Fruit fly (Drosophila melanogaster) whole organism, embryonic: ENCODE measurements around the gene CG18662.

Experiments used
- CG10321 ChIP-seq: fragments of 200-800 bp; sonication (Bioruptor generic); IDR thresholded peaks from 2 replicates; pipeline ENCODE4 v1.3.6; 2022; ENCODE audit warnings: missing biosample characterization, missing genetic modification characterization
- CG10543 ChIP-seq: fragments of 200-800 bp; sonication (Bioruptor generic); optimal IDR thresholded peaks from 3 replicates; lab custom pipeline; 2017; ENCODE audit warnings: missing biosample characterization, mild to moderate bottlenecking, missing genetic modification characterization, moderate library complexity
- CG10979 ChIP-seq: fragments of 200-800 bp; sonication (Bioruptor generic); optimal IDR thresholded peaks from 2 replicates; lab custom pipeline; 2018; ENCODE audit warnings: missing biosample characterization, mild to moderate bottlenecking, missing genetic modification characterization, moderate library complexity
- CG11085 ChIP-seq: fragments of 200-800 bp; sonication (Bioruptor generic); IDR thresholded peaks from 2 replicates; pipeline ENCODE4 v1.3.6; 2022; ENCODE audit warnings: missing biosample characterization, missing genetic modification characterization
- CG11247 ChIP-seq: fragments of 200-800 bp; sonication (Bioruptor generic); IDR thresholded peaks from 2 replicates; pipeline ENCODE4 v1.3.6; 2022; ENCODE audit warnings: missing biosample characterization, missing genetic modification characterization
- CG11504 ChIP-seq: fragments of 200-800 bp; sonication (Bioruptor generic); optimal IDR thresholded peaks from 3 replicates; lab custom pipeline; 2019; ENCODE audit warnings: missing biosample characterization, mild to moderate bottlenecking, missing genetic modification characterization, moderate library complexity
- CG12299 ChIP-seq: fragments of 200-800 bp; sonication (Bioruptor generic); optimal IDR thresholded peaks from 2 replicates; lab custom pipeline; 2018; ENCODE audit warnings: missing biosample characterization, mild to moderate bottlenecking, missing genetic modification characterization
- CG13296 ChIP-seq: fragments of 200-800 bp; sonication (Bioruptor generic); optimal IDR thresholded peaks from 3 replicates; lab custom pipeline; 2018; ENCODE audit warnings: missing biosample characterization, mild to moderate bottlenecking, missing genetic modification characterization
- CG14710 ChIP-seq: fragments of 200-800 bp; sonication (Bioruptor generic); optimal IDR thresholded peaks from 3 replicates; lab custom pipeline; 2019; ENCODE audit warnings: missing biosample characterization, mild to moderate bottlenecking, missing genetic modification characterization, moderate library complexity
- CG15696 ChIP-seq: fragments of 200-800 bp; sonication (Bioruptor generic); optimal IDR thresholded peaks from 2 replicates; lab custom pipeline; 2019; ENCODE audit warnings: missing biosample characterization, mild to moderate bottlenecking, missing genetic modification characterization, moderate library complexity
- CG4360 ChIP-seq: fragments of 200-800 bp; sonication (Bioruptor generic); IDR thresholded peaks from 2 replicates; pipeline ENCODE4 v1.3.6; 2022; ENCODE audit warnings: missing biosample characterization, missing genetic modification characterization
- CG6254 ChIP-seq: fragments of 200-800 bp; sonication (Bioruptor generic); optimal IDR thresholded peaks from 3 replicates; lab custom pipeline; 2017; ENCODE audit warnings: mild to moderate bottlenecking, missing biosample characterization, missing genetic modification reagents, missing genetic modification characterization
- CG6854 ChIP-seq: fragments of 200-800 bp; sonication (Bioruptor generic); optimal IDR thresholded peaks from 3 replicates; lab custom pipeline; 2017; ENCODE audit warnings: missing biosample characterization, mild to moderate bottlenecking, missing genetic modification characterization
- CG8944 ChIP-seq: fragments of 200-800 bp; sonication (Bioruptor generic); optimal IDR thresholded peaks from 3 replicates; lab custom pipeline; 2016; ENCODE audit warnings: missing biosample characterization, missing genetic modification characterization
- CHES-1-like ChIP-seq: fragments of 200-800 bp; sonication (Bioruptor generic); optimal IDR thresholded peaks from 2 replicates; lab custom pipeline; 2016; ENCODE audit warnings: missing biosample characterization, missing genetic modification characterization
- Deaf1 ChIP-seq: fragments of 200-800 bp; optimal IDR thresholded peaks from 3 replicates; lab custom pipeline; 2019; ENCODE audit warnings: missing biosample characterization, mild to moderate bottlenecking, missing genetic modification characterization, moderate library complexity
- Dll ChIP-seq: fragments of 200-800 bp; sonication (Bioruptor generic); IDR thresholded peaks from 4 replicates; pipeline ENCODE4 v1.3.6; 2022; ENCODE audit warnings: missing biosample characterization, missing genetic modification characterization; ENCODE audit not compliant: partially characterized antibody
- Doc3 ChIP-seq: fragments of 200-800 bp; sonication (Bioruptor generic); IDR thresholded peaks from 3 replicates; pipeline ENCODE4 v1.3.6; 2022; ENCODE audit warnings: missing biosample characterization, missing genetic modification characterization; ENCODE audit not compliant: partially characterized antibody
- Drgx ChIP-seq: fragments of 200-800 bp; sonication (Bioruptor generic); IDR thresholded peaks from 2 replicates; pipeline ENCODE4 v1.3.6; 2022; ENCODE audit warnings: missing biosample characterization, missing genetic modification characterization
- Elba2 ChIP-seq: fragments of 200-800 bp; sonication (Bioruptor generic); optimal IDR thresholded peaks from 3 replicates; lab custom pipeline; 2016; ENCODE audit warnings: missing biosample characterization, missing genetic modification characterization
- HLHmδ ChIP-seq: fragments of 200-800 bp; sonication (Bioruptor generic); optimal IDR thresholded peaks from 2 replicates; lab custom pipeline; 2018; ENCODE audit warnings: missing biosample characterization, mild to moderate bottlenecking, missing genetic modification characterization, moderate library complexity
- Hand ChIP-seq: fragments of 200-800 bp; sonication (Bioruptor generic); optimal IDR thresholded peaks from 2 replicates; lab custom pipeline; 2017; ENCODE audit warnings: mild to moderate bottlenecking, missing biosample characterization, missing genetic modification reagents, missing genetic modification characterization
- Hey ChIP-seq: fragments of 200-800 bp; sonication (Bioruptor generic); optimal IDR thresholded peaks from 3 replicates; lab custom pipeline; 2018; ENCODE audit warnings: missing biosample characterization, mild to moderate bottlenecking, missing genetic modification characterization
- HmgD ChIP-seq: fragments of 200-800 bp; sonication (Bioruptor generic); optimal IDR thresholded peaks from 3 replicates; lab custom pipeline; 2016; ENCODE audit warnings: missing biosample characterization, missing genetic modification characterization
- Meics ChIP-seq: fragments of 200-800 bp; sonication (Bioruptor generic); optimal IDR thresholded peaks from 2 replicates; lab custom pipeline; 2017; ENCODE audit warnings: missing biosample characterization, mild to moderate bottlenecking, missing genetic modification characterization
- Nf-YB ChIP-seq: fragments of 200-800 bp; sonication (Bioruptor generic); optimal IDR thresholded peaks from 3 replicates; lab custom pipeline; 2019; ENCODE audit warnings: missing biosample characterization, mild to moderate bottlenecking, missing genetic modification characterization, moderate library complexity
- Pdp1 ChIP-seq, 2 experiments: fragments of 200-800 bp; sonication (Bioruptor generic); optimal IDR thresholded peaks; 3 replicates each; lab custom pipeline; 2016; ENCODE audit warnings: missing biosample characterization in 2 of 2, missing genetic modification characterization in 2 of 2, mild to moderate bottlenecking in 1 of 2, moderate library complexity in 1 of 2
- Rfx ChIP-seq: fragments of 200-800 bp; sonication (Bioruptor generic); IDR thresholded peaks from 2 replicates; pipeline ENCODE4 v1.3.6; 2022; ENCODE audit warnings: missing biosample characterization, missing genetic modification characterization
- Sox102F ChIP-seq: fragments of 200-800 bp; sonication (Bioruptor generic); optimal IDR thresholded peaks from 2 replicates; lab custom pipeline; 2018; ENCODE audit warnings: missing biosample characterization, mild to moderate bottlenecking, missing genetic modification characterization, moderate library complexity
- Sry-β ChIP-seq: fragments of 200-800 bp; sonication (Bioruptor generic); optimal IDR thresholded peaks from 2 replicates; lab custom pipeline; 2018; ENCODE audit warnings: missing biosample characterization, mild to moderate bottlenecking, missing genetic modification characterization, moderate library complexity
- Ssrp ChIP-seq: fragments of 200-800 bp; sonication (Bioruptor generic); optimal IDR thresholded peaks from 2 replicates; lab custom pipeline; 2018; ENCODE audit warnings: missing biosample characterization, mild to moderate bottlenecking, missing genetic modification characterization, moderate library complexity
- Taf1 ChIP-seq: fragments of 200-800 bp; sonication (Bioruptor generic); IDR thresholded peaks from 2 replicates; pipeline ENCODE4 v1.3.6; 2022; ENCODE audit warnings: missing biosample characterization, missing genetic modification characterization
- Usf ChIP-seq: fragments of 200-800 bp; sonication (Bioruptor generic); optimal IDR thresholded peaks from 2 replicates; lab custom pipeline; 2017; ENCODE audit warnings: missing genotype, missing biosample characterization, missing genetic modification characterization
- chinmo ChIP-seq: fragments of 200-800 bp; sonication (Bioruptor generic); IDR thresholded peaks from 4 replicates; pipeline ENCODE4 v1.3.6; 2022; ENCODE audit warnings: missing biosample characterization, missing genetic modification characterization; ENCODE audit not compliant: partially characterized antibody
- crol ChIP-seq: fragments of 200-800 bp; sonication (Bioruptor generic); IDR thresholded peaks from 2 replicates; pipeline ENCODE4 v1.3.6; 2022; ENCODE audit warnings: missing biosample characterization, missing genetic modification characterization
- crp ChIP-seq, 2 experiments: fragments of 200-800 bp; sonication (Bioruptor generic); optimal IDR thresholded peaks; 2 replicates in 1 of 2; 3 replicates in 1 of 2; lab custom pipeline; 2017; ENCODE audit warnings: missing biosample characterization in 2 of 2, missing genetic modification characterization in 2 of 2, mild to moderate bottlenecking in 1 of 2, moderate library complexity in 1 of 2
- esg ChIP-seq: fragments of 200-800 bp; sonication (Bioruptor generic); conservative IDR thresholded peaks from 2 replicates; pipeline ENCODE4 v1.3.6; 2022; ENCODE audit warnings: missing biosample characterization, missing genetic modification characterization
- eyg ChIP-seq: fragments of 200-800 bp; sonication (Bioruptor generic); optimal IDR thresholded peaks from 3 replicates; lab custom pipeline; 2016; ENCODE audit warnings: missing biosample characterization, missing genetic modification characterization
- fd102C ChIP-seq: fragments of 200-800 bp; sonication (Bioruptor generic); optimal IDR thresholded peaks from 2 replicates; lab custom pipeline; 2018; ENCODE audit warnings: missing biosample characterization, mild to moderate bottlenecking, missing genetic modification characterization, moderate library complexity
- knrl ChIP-seq: fragments of 200-800 bp; sonication (Bioruptor generic); IDR thresholded peaks from 3 replicates; pipeline ENCODE4 v1.3.6; 2022; ENCODE audit warnings: missing biosample characterization, missing genetic modification characterization; ENCODE audit not compliant: partially characterized antibody
- pan ChIP-seq, 4 experiments: fragments of >200 bp in 3 of 4; fragments of 200-800 bp in 1 of 4; sonication (Bioruptor generic) in 1 of 4; optimal IDR thresholded peaks in 3 of 4; IDR thresholded peaks in 1 of 4; 2 replicates each; pipeline versions ENCODE4 v1.3.6 to Lab custom; 2017 to 2022; ENCODE audit warnings: missing biosample characterization in 2 of 4, missing genetic modification characterization in 2 of 4, mixed read lengths in 1 of 4
- sd ChIP-seq: fragments of 200-800 bp; sonication (Bioruptor generic); optimal IDR thresholded peaks from 3 replicates; lab custom pipeline; 2018; ENCODE audit warnings: missing biosample characterization, mild to moderate bottlenecking, missing genetic modification characterization, moderate library complexity
- sna ChIP-seq: fragments of 200-800 bp; sonication (Bioruptor generic); IDR thresholded peaks from 2 replicates; pipeline ENCODE4 v1.3.6; 2022; ENCODE audit warnings: missing biosample characterization, missing genetic modification characterization; ENCODE audit not compliant: partially characterized antibody
- ssp ChIP-seq: fragments of 200-800 bp; sonication (Bioruptor generic); IDR thresholded peaks from 2 replicates; pipeline ENCODE4 v1.3.6; 2022; ENCODE audit warnings: missing biosample characterization, missing genetic modification characterization
- tap ChIP-seq: fragments of 200-800 bp; optimal IDR thresholded peaks from 3 replicates; lab custom pipeline; 2019; ENCODE audit warnings: missing biosample characterization, mild to moderate bottlenecking, missing genetic modification characterization, moderate library complexity
- tgo ChIP-seq: fragments of 200-800 bp; sonication (Bioruptor generic); IDR thresholded peaks from 3 replicates; pipeline ENCODE4 v1.3.6; 2022; ENCODE audit warnings: missing biosample characterization, missing genetic modification characterization
- ttk ChIP-seq: fragments of 200-800 bp; sonication (Bioruptor generic); IDR thresholded peaks from 2 replicates; pipeline ENCODE4 v2.1.2; 2022; ENCODE audit warnings: missing biosample characterization, missing genetic modification characterization
- wor ChIP-seq: fragments of 200-800 bp; sonication (Bioruptor generic); IDR thresholded peaks from 2 replicates; pipeline ENCODE4 v1.3.6; 2022; ENCODE audit warnings: missing biosample characterization, missing genetic modification characterization

Gene CG18662

dm6 chr2L:8958046-8958497 lies 22.4 kb upstream of the CG18662 start (continued):
- peak; percentile 83 for TF ChIP-seq CG6854 (GFP tag; lab: Kevin White, UChicago)
- TF ChIP-seq Taf1 = peak; percentile 78
- peak; percentile 89 for TF ChIP-seq CHES-1-like
- peak; percentile 97 for TF ChIP-seq CG10979 (tag; lab: Kevin White, UChicago)
- TF ChIP-seq knrl (GFP tag; lab: Robert Waterston, UW) = no peak
- 0 out of 4 replicates have a peak, but pooled peaks have one; percentile 19 for TF ChIP-seq Dll (GFP tag; lab: Robert Waterston, UW)
- peak; percentile 92 for TF ChIP-seq ssp (GFP tag; lab: Robert Waterston, UW)
- peak; percentile 92 for TF ChIP-seq Meics
- TF ChIP-seq sd (tag; lab: Kevin White, UChicago) = peak; percentile 76
- no peak for TF ChIP-seq Doc3 (GFP tag; lab: Robert Waterston, UW)
- TF ChIP-seq CG15696 (tag; lab: Kevin White, UChicago) = peak; percentile 83
- TF ChIP-seq HLHmδ = peak; percentile 77
- peak; percentile 94 for TF ChIP-seq CG11247 (GFP tag; lab: Robert Waterston, UW)
- peak; percentile 18; the same call in 1 of the 2 replicates for TF ChIP-seq sna (GFP tag; lab: Robert Waterston, UW)
- peak; percentile 44 for TF ChIP-seq Hey
- TF ChIP-seq tap (tag; lab: Kevin White, UChicago) = peak; percentile 87
- peak; percentile 83 for TF ChIP-seq CG8944 (GFP tag; lab: Kevin White, UChicago)
- peak; percentile 83 for TF ChIP-seq HmgD (GFP tag; lab: Kevin White, UChicago)
- peak; percentile 79 for TF ChIP-seq Nf-YB
- peak; percentile 85 for TF ChIP-seq crol (GFP tag; lab: Robert Waterston, UW)
- no peak for TF ChIP-seq pan (optimal IDR thresholded peaks at IDR 0.05; lab: Kevin White, UChicago)
- peak in 1 of 2 experiments; percentile 99 for TF ChIP-seq pan (GFP tag; optimal IDR thresholded peaks at IDR 0.05 in 1 of 2, IDR thresholded peaks at IDR 0.05 in 1 of 2)
- peak in 1 of 2 experiments; percentile 65 for TF ChIP-seq crp (GFP tag; optimal IDR thresholded peaks at IDR 0.05; lab: Kevin White, UChicago)
- TF ChIP-seq chinmo (GFP tag; lab: Robert Waterston, UW) = no peak
- TF ChIP-seq Usf = peak; percentile 85
- TF ChIP-seq CG12299 (tag; lab: Kevin White, UChicago) = peak; percentile 93
- TF ChIP-seq ttk = peak; percentile 97
- TF ChIP-seq Deaf1 (tag; lab: Kevin White, UChicago) = peak; percentile 77
- peak; percentile 84 for TF ChIP-seq CG4360
- peak; percentile 97 for TF ChIP-seq CG11504 (tag; lab: Kevin White, UChicago)
- peak; percentile 97 for TF ChIP-seq esg (GFP tag; lab: Robert Waterston, UW)
- peak; percentile 91 to 96 for TF ChIP-seq Pdp1 (GFP tag; optimal IDR thresholded peaks at IDR 0.05; lab: Kevin White, UChicago)
- peak; percentile 95 for TF ChIP-seq wor
- peak; percentile 53 for TF ChIP-seq Sry-β (GFP tag; lab: Kevin White, UChicago)
- TF ChIP-seq Ssrp (tag; lab: Kevin White, UChicago) = peak; percentile 97
- peak; percentile 83 for TF ChIP-seq CG10321
- TF ChIP-seq eyg (GFP tag; lab: Kevin White, UChicago) = peak; percentile 80
- TF ChIP-seq Elba2 = peak; percentile 58
- peak; percentile 67 for TF ChIP-seq CG10543 (GFP tag; lab: Kevin White, UChicago)
- peak; percentile 94 for TF ChIP-seq CG14710 (tag; lab: Kevin White, UChicago)
- peak; percentile 98 for TF ChIP-seq tgo (GFP tag; lab: Robert Waterston, UW)
- TF ChIP-seq CG13296 (GFP tag; lab: Kevin White, UChicago) = peak; percentile 84
- TF ChIP-seq Rfx = peak; percentile 96
- TF ChIP-seq CG11085 (GFP tag; lab: Robert Waterston, UW) = peak; percentile 93
- peak; percentile 99 for TF ChIP-seq Sox102F (GFP tag; lab: Kevin White, UChicago)
- peak; percentile 62 for TF ChIP-seq Hand
- TF ChIP-seq Drgx (GFP tag; lab: Robert Waterston, UW) = peak; percentile 97
- peak; percentile 88 for TF ChIP-seq CG6254 (GFP tag; lab: Kevin White, UChicago)
- peak; percentile 93 for TF ChIP-seq fd102C (GFP tag; lab: Kevin White, UChicago)
